Worm (Caenorhabditis elegans): ENCODE measurements around the gene nhr-36.

The nhr-36 gene

ce11 chrV:9271835-9272234 is 10.4 kb upstream of the nhr-36 start:
- TF ChIP-seq nhr-20 (tag; optimal IDR thresholded peaks at IDR 0.05), result no peak
- peak; percentile 98 for TF ChIP-seq dsc-1 (tag; optimal IDR thresholded peaks at IDR 0.05)
- peak; percentile 42 for TF ChIP-seq fkh-8 (tag; optimal IDR thresholded peaks at IDR 0.05)
- peak; percentile 30 for TF ChIP-seq nhr-71 (tag; optimal IDR thresholded peaks at IDR 0.05)
- TF ChIP-seq fkh-4 (tag; optimal IDR thresholded peaks at IDR 0.05; ENCODE audit: borderline replicate concordance), result peak; percentile 91
- no peak for TF ChIP-seq aly-2 (tag; optimal IDR thresholded peaks at IDR 0.05)
- peak; percentile 56 for TF ChIP-seq nhr-85 (tag)

DNA sequence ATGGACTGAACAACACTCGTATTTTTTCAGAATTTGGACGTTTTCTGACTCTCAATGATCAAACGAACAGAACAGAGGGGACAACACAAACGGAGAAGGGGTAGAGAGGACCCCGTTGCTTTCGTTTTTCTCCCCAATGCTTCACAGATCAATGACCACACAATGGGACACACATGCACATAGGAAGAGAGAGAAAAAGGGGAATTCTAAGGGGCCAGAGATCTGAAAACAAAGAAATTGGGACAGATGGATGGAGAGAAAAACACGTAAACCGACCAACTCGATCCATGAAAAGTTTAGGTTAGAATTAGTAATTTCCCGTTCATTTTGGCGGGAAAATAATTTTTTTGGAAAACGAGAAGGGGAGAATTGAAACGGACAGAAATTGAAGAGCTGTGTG is 9.1 kb upstream of the nhr-36 start:
- TF ChIP-seq efl-1 (optimal IDR thresholded peaks at IDR 0.05) (no peak), efl-1 (GFP tag; optimal IDR thresholded peaks at IDR 0.05 in 1 of 2) (peak in 1 of 2 experiments; percentile 38), nhr-20 (tag; optimal IDR thresholded peaks at IDR 0.05) (peak; percentile 25), lin-14 (GFP tag; optimal IDR thresholded peaks at IDR 0.05) (peak; percentile 68), aha-1 (tag; optimal IDR thresholded peaks at IDR 0.05) (no peak), rnt-1 (tag; optimal IDR thresholded peaks at IDR 0.05) (peak; percentile 32), egl-13 (tag; optimal IDR thresholded peaks at IDR 0.05) (no peak), dsc-1 (tag; optimal IDR thresholded peaks at IDR 0.05) (peak; percentile 24), hlh-4 (tag; optimal IDR thresholded peaks at IDR 0.05) (no peak), nhr-71 (tag; optimal IDR thresholded peaks at IDR 0.05) (peak; percentile 55)

- TF ChIP-seq zag-1 (tag; optimal IDR thresholded peaks at IDR 0.05) (no peak), fkh-8 (tag; optimal IDR thresholded peaks at IDR 0.05) (peak; percentile 5), dsc-1 (tag; optimal IDR thresholded peaks at IDR 0.05) (peak; percentile 68), ets-5 (GFP tag; IDR thresholded peaks at IDR 0.05) (no peak), rnt-1 (tag; optimal IDR thresholded peaks at IDR 0.05) (no peak), lin-39 (tag; optimal IDR thresholded peaks at IDR 0.05) (no peak), ztf-4 (tag; optimal IDR thresholded peaks at IDR 0.05) (no peak), pax-3 (tag; optimal IDR thresholded peaks at IDR 0.05) (no peak), efl-1 (optimal IDR thresholded peaks at IDR 0.05) (no peak), efl-1 (GFP tag; optimal IDR thresholded peaks at IDR 0.05 in 1 of 2) (peak in 1 of 2 experiments; percentile 9), nhr-85 (tag) (no peak), ceh-90 (tag; optimal IDR thresholded peaks at IDR 0.05) (no peak)
Observed at ce11 chrV:9268202-9268601, 6.8 kb upstream of the nhr-36 start.

- no peak for TF ChIP-seq ces-1 (GFP tag; optimal IDR thresholded peaks at IDR 0.05)
- no peak for TF ChIP-seq nhr-28 (tag; optimal IDR thresholded peaks at IDR 0.05)
- no peak for TF ChIP-seq tbx-2 (tag; optimal IDR thresholded peaks at IDR 0.05)
- TF ChIP-seq hlh-17 (GFP tag; optimal IDR thresholded peaks at IDR 0.05; ENCODE audit: borderline replicate concordance), result no peak
- no peak for TF ChIP-seq unc-62 (GFP tag; optimal IDR thresholded peaks at IDR 0.05)
- TF ChIP-seq C16A3.4 (tag; optimal IDR thresholded peaks at IDR 0.05), result no peak
- TF ChIP-seq hpl-2 (GFP tag; optimal IDR thresholded peaks at IDR 0.05), result no peak
- TF ChIP-seq skn-1 (tag; optimal IDR thresholded peaks at IDR 0.05), result no peak
- TF ChIP-seq dsc-1 (tag; optimal IDR thresholded peaks at IDR 0.05), result no peak
- no peak for TF ChIP-seq lsy-2 (tag; optimal IDR thresholded peaks at IDR 0.05)
Observed at ce11 chrV:9266399-9266798, 5.0 kb upstream of the nhr-36 start, which contains the start of gene slc-17.7. TSS of gene slc-17.7 (minus strand) at chrV:9266499.

DNA sequence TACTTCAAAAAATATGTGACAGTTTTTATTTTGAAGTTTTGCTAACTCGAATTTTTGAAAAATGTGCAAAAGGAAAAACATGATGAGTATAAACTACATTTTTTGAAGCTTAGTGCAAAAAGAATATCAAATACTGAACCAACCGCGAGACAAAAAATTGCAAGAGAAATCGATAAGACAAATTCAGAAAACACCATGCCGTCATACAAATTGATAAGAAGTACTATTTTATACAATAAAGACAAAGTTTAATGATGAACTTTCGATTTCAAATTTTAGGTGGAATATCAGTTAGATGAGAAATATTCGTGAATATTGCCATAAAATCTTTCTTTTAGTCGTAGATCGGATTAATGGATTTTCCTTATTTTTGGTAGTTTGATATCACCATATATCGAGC is 1.3 kb upstream of the nhr-36 start:
- TF ChIP-seq pax-3 (tag; optimal IDR thresholded peaks at IDR 0.05) (no peak), elt-2 (tag; optimal IDR thresholded peaks at IDR 0.05) (peak; percentile 10), fkh-10 (GFP tag; optimal IDR thresholded peaks at IDR 0.05) (no peak), mab-9 (GFP tag; IDR thresholded peaks at IDR 0.05) (no peak), blmp-1 (tag; optimal IDR thresholded peaks at IDR 0.05) (no peak), nhr-20 (tag; optimal IDR thresholded peaks at IDR 0.05) (peak; percentile 13)

DNA sequence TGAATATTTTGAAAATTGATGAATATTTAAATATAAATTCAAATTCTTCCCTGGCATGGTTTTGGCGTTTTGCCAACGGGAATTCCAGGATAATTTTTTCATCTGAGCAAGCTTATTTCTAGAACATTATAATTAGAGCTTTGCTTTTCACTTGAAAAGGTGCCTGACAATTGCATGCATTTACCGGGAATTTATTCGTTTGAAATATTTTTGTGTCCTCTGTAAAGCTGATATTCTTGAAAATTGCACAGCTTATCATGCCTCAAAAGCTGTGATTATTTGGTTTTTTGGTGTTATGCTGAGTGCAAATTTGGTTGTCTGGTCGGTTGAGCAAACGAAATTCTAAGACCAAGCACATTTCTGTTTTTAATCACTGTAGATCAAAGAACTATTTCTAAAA is 981 bp downstream of the nhr-36 start:
- TF ChIP-seq nhr-19 (GFP tag; conservative IDR thresholded peaks at IDR 0.05), result no peak
- TF ChIP-seq vab-15 (tag; optimal IDR thresholded peaks at IDR 0.05), result no peak
- TF ChIP-seq ceh-82 (tag; optimal IDR thresholded peaks at IDR 0.05), result no peak
- TF ChIP-seq nhr-28 (tag; optimal IDR thresholded peaks at IDR 0.05), result no peak
- peak; percentile 68 for TF ChIP-seq sox-4 (tag; optimal IDR thresholded peaks at IDR 0.05)
- no peak for TF ChIP-seq mep-1 (tag; optimal IDR thresholded peaks at IDR 0.05)
- no peak for TF ChIP-seq nhr-76 (tag; optimal IDR thresholded peaks at IDR 0.05)
- no peak for TF ChIP-seq nhr-20 (tag; optimal IDR thresholded peaks at IDR 0.05)
- TF ChIP-seq dsc-1 (tag; optimal IDR thresholded peaks at IDR 0.05), result peak; percentile 73
- no peak for TF ChIP-seq lin-39 (tag; optimal IDR thresholded peaks at IDR 0.05)
- no peak for TF ChIP-seq elt-3 (tag; optimal IDR thresholded peaks at IDR 0.05)
- no peak for TF ChIP-seq C04F5.9 (tag; optimal IDR thresholded peaks at IDR 0.05)
- TF ChIP-seq egl-13 (tag; optimal IDR thresholded peaks at IDR 0.05), result no peak
- TF ChIP-seq lin-13 (GFP tag; optimal IDR thresholded peaks at IDR 0.05), result no peak
- TF ChIP-seq nhr-77 (tag; optimal IDR thresholded peaks at IDR 0.05), result no peak
- TF ChIP-seq ztf-4 (tag; optimal IDR thresholded peaks at IDR 0.05), result no peak
- TF ChIP-seq pax-3 (tag; optimal IDR thresholded peaks at IDR 0.05), result peak; percentile 60
- peak; percentile 12 for TF ChIP-seq swsn-7 (tag; optimal IDR thresholded peaks at IDR 0.05)
